Fruit fly (Drosophila melanogaster) whole organism, pupa: ENCODE results near the gene Sirt1.

Experiments
- CG10348 ChIP-seq: fragments of 200-800 bp; sonication (Bioruptor generic); IDR thresholded peaks from 2 replicates; pipeline ENCODE4 v1.3.6; 2022; ENCODE audit warnings: missing biosample characterization, missing genetic modification characterization
- CG13204 ChIP-seq: fragments of 200-800 bp; sonication (Bioruptor generic); optimal IDR thresholded peaks from 2 replicates; lab custom pipeline; 2018; ENCODE audit warnings: missing biosample characterization, mild to moderate bottlenecking, missing genetic modification characterization, moderate library complexity
- CG14655 ChIP-seq: fragments of 200-800 bp; sonication (Bioruptor generic); optimal IDR thresholded peaks from 3 replicates; lab custom pipeline; 2017; ENCODE audit warnings: mild to moderate bottlenecking, missing biosample characterization, missing genetic modification reagents, missing genetic modification characterization
- CG4496 ChIP-seq: fragments of 200-800 bp; sonication (Bioruptor generic); IDR thresholded peaks from 3 replicates; pipeline ENCODE4 v1.3.6; 2022; ENCODE audit warnings: missing biosample characterization, missing genetic modification characterization
- CG9948 ChIP-seq: fragments of 200-800 bp; sonication (Bioruptor generic); optimal IDR thresholded peaks from 2 replicates; lab custom pipeline; 2018; ENCODE audit warnings: missing biosample characterization, mild to moderate bottlenecking, missing genetic modification characterization, moderate library complexity
- D1 ChIP-seq: fragments of 200-800 bp; sonication (Bioruptor generic); optimal IDR thresholded peaks from 2 replicates; lab custom pipeline; 2018; ENCODE audit warnings: missing biosample characterization, mild to moderate bottlenecking, missing genetic modification characterization, moderate library complexity
- EcR ChIP-seq: fragments of 200-800 bp; sonication (Bioruptor generic); optimal IDR thresholded peaks from 3 replicates; lab custom pipeline; 2019; ENCODE audit warnings: missing biosample characterization, missing genetic modification characterization, mild to moderate bottlenecking, moderate library complexity, missing genetic modification reagents
- Snoo ChIP-seq: fragments of 200-800 bp; sonication (Bioruptor generic); optimal IDR thresholded peaks from 3 replicates; lab custom pipeline; 2017; ENCODE audit warnings: missing biosample characterization, mild to moderate bottlenecking, missing genetic modification characterization, inconsistent platforms
- rn ChIP-seq: fragments of 200-800 bp; sonication (Bioruptor generic); IDR thresholded peaks from 2 replicates; pipeline ENCODE4 v1.3.6; 2022; ENCODE audit warnings: missing biosample characterization, missing genetic modification characterization

- TF ChIP-seq rn (GFP tag; lab: Robert Waterston, UW) = peak; percentile 50; the same call in 1 of the 2 replicates
- TF ChIP-seq D1 (tag; lab: Kevin White, UChicago) = no peak
- peak; percentile 30 for TF ChIP-seq CG14655 (GFP tag; lab: Kevin White, UChicago)
- TF ChIP-seq CG4496 (GFP tag; lab: Robert Waterston, UW) = peak; percentile 66; the same call in 2 of the 3 replicates
- TF ChIP-seq EcR = no peak
- TF ChIP-seq Snoo (tag; lab: Kevin White, UChicago) = no peak
- no peak for TF ChIP-seq CG13204 (GFP tag; lab: Kevin White, UChicago)
- TF ChIP-seq CG9948 (tag; lab: Kevin White, UChicago) = no peak
- TF ChIP-seq CG10348 = no peak
Observed at dm6 chr2L:13145035-13145683, 20.2 kb upstream of the Sirt1 start.
